Worm (Caenorhabditis elegans) whole organism, L4 larva: Measurements from ENCODE around the gene F47B10.4.
A peak's percentile ranks its signal among the peaks of the same experiment; 100 is the strongest.

ENCODE experiments used
- D1046.2 ChIP-seq: fragments of 200-800 bp; sonication (Bioruptor generic); IDR thresholded peaks from 2 replicates; pipeline ENCODE4 v1.3.6; 2022; ENCODE audit warnings: missing genetic modification characterization, missing compliant biosample characterization
- F44E2.7 ChIP-seq: fragments of 200-800 bp; sonication (Bioruptor generic); IDR thresholded peaks from 2 replicates; pipeline ENCODE4 v2.1.2; 2022; ENCODE audit warnings: missing genetic modification characterization, missing compliant biosample characterization
- F49E8.2 ChIP-seq: sonication (generic microtip); optimal IDR thresholded peaks from 2 replicates; lab custom pipeline; 2016; ENCODE audit warnings: missing compliant biosample characterization, mild to moderate bottlenecking, missing genetic modification characterization, borderline replicate concordance
- T20F7.1 ChIP-seq: fragments of 200-800 bp; sonication (Bioruptor generic); optimal IDR thresholded peaks from 2 replicates; lab custom pipeline; 2018; ENCODE audit warnings: mild to moderate bottlenecking, missing genetic modification characterization, missing compliant biosample characterization
- T26A8.4 ChIP-seq: fragments of 200-800 bp; sonication (Bioruptor generic); IDR thresholded peaks from 2 replicates; pipeline ENCODE4 v1.3.6; 2022; ENCODE audit warnings: missing genetic modification characterization, missing compliant biosample characterization
- aha-1 ChIP-seq: fragments of 150-350 bp; peaks from one replicate; lab custom pipeline; 2014; ENCODE audit warnings: missing biosample characterization, missing genetic modification characterization
- ceh-32 ChIP-seq: sonication (generic microtip); optimal IDR thresholded peaks from 2 replicates; lab custom pipeline; 2016; ENCODE audit warnings: mild to moderate bottlenecking, missing genetic modification characterization, missing compliant biosample characterization; ENCODE audit not compliant: poor library complexity
- daf-16 ChIP-seq, 3 experiments: sonication (generic microtip); optimal IDR thresholded peaks; 2 replicates each; lab custom pipeline; 2016 to 2017; ENCODE audit warnings: missing genetic modification characterization in 3 of 3, missing genetic modification reagents in 3 of 3, mild to moderate bottlenecking in 2 of 3, missing compliant biosample characterization in 2 of 3, missing biosample characterization in 1 of 3, moderate library complexity in 1 of 3
- dmd-8 ChIP-seq: fragments of 200-800 bp; sonication (Bioruptor generic); IDR thresholded peaks from 2 replicates; pipeline ENCODE4 v1.3.6; 2022; ENCODE audit warnings: missing genetic modification characterization, missing compliant biosample characterization
- egl-43 ChIP-seq: fragments of 200-800 bp; sonication (Bioruptor generic); IDR thresholded peaks from 2 replicates; pipeline ENCODE4 v1.3.6; 2022; ENCODE audit warnings: missing genetic modification reagents, missing genetic modification characterization, missing compliant biosample characterization
- hlh-11 ChIP-seq: fragments of 200-800 bp; sonication (Bioruptor generic); optimal IDR thresholded peaks from 2 replicates; lab custom pipeline; 2018; ENCODE audit warnings: mild to moderate bottlenecking, missing genetic modification characterization, missing compliant biosample characterization
- hlh-30 ChIP-seq: sonication (generic microtip); optimal IDR thresholded peaks from 2 replicates; lab custom pipeline; 2017; ENCODE audit warnings: antibody characterized with exemption, mild to moderate bottlenecking, missing genetic modification characterization, missing compliant biosample characterization; ENCODE audit not compliant: insufficient read depth
- lim-7 ChIP-seq: fragments of 200-800 bp; sonication (Bioruptor generic); IDR thresholded peaks from 2 replicates; pipeline ENCODE4 v1.3.6; 2022; ENCODE audit warnings: missing genetic modification characterization, missing compliant biosample characterization
- lin-1 ChIP-seq: fragments of 200-800 bp; sonication (Bioruptor generic); IDR thresholded peaks from 2 replicates; pipeline ENCODE4 v1.3.6; 2022; ENCODE audit warnings: missing genetic modification reagents, missing genetic modification characterization, missing compliant biosample characterization
- lin-13 ChIP-seq: fragments of 150-350 bp; optimal IDR thresholded peaks from 2 replicates; lab custom pipeline; 2014; ENCODE audit warnings: missing biosample characterization, missing genetic modification reagents, missing genetic modification characterization
- lin-39 ChIP-seq: fragments of 150-350 bp; optimal IDR thresholded peaks from 2 replicates; lab custom pipeline; 2014; ENCODE audit warnings: missing biosample characterization, missing genetic modification reagents, missing genetic modification characterization
- lir-3 ChIP-seq: sonication (generic microtip); optimal IDR thresholded peaks from 2 replicates; lab custom pipeline; 2016; ENCODE audit warnings: mild to moderate bottlenecking, missing genetic modification characterization, missing compliant biosample characterization
- madf-9 ChIP-seq: fragments of 200-800 bp; sonication (Bioruptor generic); conservative IDR thresholded peaks from 2 replicates; pipeline ENCODE4 v1.3.6; 2022; ENCODE audit warnings: missing genetic modification reagents, missing genetic modification characterization, missing compliant biosample characterization
- mes-2 ChIP-seq: sonication (generic microtip); optimal IDR thresholded peaks from 2 replicates; lab custom pipeline; 2016; ENCODE audit warnings: missing genotype, mild to moderate bottlenecking, missing genetic modification characterization, missing compliant biosample characterization; ENCODE audit not compliant: poor library complexity, severe bottlenecking
- nhr-102 ChIP-seq: sonication (generic microtip); optimal IDR thresholded peaks from 2 replicates; lab custom pipeline; 2016; ENCODE audit warnings: mild to moderate bottlenecking, missing genetic modification characterization, moderate library complexity, missing compliant biosample characterization
- nhr-11 ChIP-seq: fragments of 150-350 bp; optimal IDR thresholded peaks from 2 replicates; lab custom pipeline; 2014; ENCODE audit warnings: missing biosample characterization, missing genetic modification characterization
- nhr-6 ChIP-seq: fragments of 150-350 bp; optimal IDR thresholded peaks from 2 replicates; lab custom pipeline; 2014; ENCODE audit warnings: missing biosample characterization, missing genetic modification characterization
- pha-4 ChIP-seq, 2 experiments: fragments of 150-350 bp in 1 of 2; fragments of 200-800 bp in 1 of 2; sonication (Bioruptor generic) in 1 of 2; IDR thresholded peaks in 1 of 2; optimal IDR thresholded peaks in 1 of 2; 2 replicates each; pipeline versions ENCODE4 v1.3.6 to Lab custom; 2014 to 2022; ENCODE audit warnings: missing genetic modification characterization in 2 of 2, missing genetic modification reagents in 2 of 2, missing biosample characterization in 1 of 2, missing compliant biosample characterization in 1 of 2
- saeg-2 ChIP-seq: fragments of 200-800 bp; sonication (Bioruptor generic); IDR thresholded peaks from 2 replicates; pipeline ENCODE4 v1.3.6; 2022; ENCODE audit warnings: missing genetic modification reagents, missing genetic modification characterization, missing compliant biosample characterization
- skn-1 ChIP-seq: fragments of 150-350 bp; optimal IDR thresholded peaks from 2 replicates; lab custom pipeline; 2014; ENCODE audit warnings: missing biosample characterization, missing genetic modification characterization
- snpc-1.2 ChIP-seq: fragments of 200-800 bp; sonication (Bioruptor generic); IDR thresholded peaks from 2 replicates; pipeline ENCODE4 v1.3.6; 2022; ENCODE audit warnings: missing genetic modification reagents, missing genetic modification characterization, missing compliant biosample characterization
- spr-3 ChIP-seq: fragments of 200-800 bp; sonication (Bioruptor generic); optimal IDR thresholded peaks from 2 replicates; lab custom pipeline; 2018; ENCODE audit warnings: mild to moderate bottlenecking, missing genetic modification characterization, missing compliant biosample characterization
- tag-97 ChIP-seq: fragments of 200-800 bp; sonication (Bioruptor generic); IDR thresholded peaks from 2 replicates; pipeline ENCODE4 v1.3.6; 2022; ENCODE audit warnings: missing genetic modification characterization, missing compliant biosample characterization
- unc-39 ChIP-seq: sonication (generic microtip); optimal IDR thresholded peaks from 2 replicates; lab custom pipeline; 2017; ENCODE audit warnings: missing biosample characterization, missing genetic modification characterization
- unc-62 ChIP-seq, 3 experiments: fragments of 150-350 bp in 1 of 3; sonication (generic microtip); optimal IDR thresholded peaks in 2 of 3; peaks in 1 of 3; 1 replicate in 1 of 3; 2 replicates in 2 of 3; lab custom pipeline; 2014 to 2017; ENCODE audit warnings: missing biosample characterization in 3 of 3, missing genetic modification characterization in 3 of 3, missing genetic modification reagents in 3 of 3, missing genotype in 1 of 3
- zip-2 ChIP-seq: fragments of 150-350 bp; optimal IDR thresholded peaks from 2 replicates; lab custom pipeline; 2014; ENCODE audit warnings: missing biosample characterization, missing genetic modification characterization

The F47B10.4 gene

ce11 chrX:10853271-10853670 is 37.8 kb upstream of the F47B10.4 start:
- no peak for TF ChIP-seq T20F7.1 (GFP tag; lab: Kevin White, UChicago)
- TF ChIP-seq daf-16 (GFP tag; optimal IDR thresholded peaks at IDR 0.05; lab: Kevin White, UChicago): peak in 1 of 2 experiments; percentile 84
- TF ChIP-seq daf-16 (tag; optimal IDR thresholded peaks at IDR 0.05; lab: Kevin White, UChicago): no peak
- no peak for TF ChIP-seq lim-7 (GFP tag; lab: Robert Waterston, UW)
- no peak for TF ChIP-seq dmd-8 (GFP tag; lab: Robert Waterston, UW)
- TF ChIP-seq F49E8.2: no peak
- TF ChIP-seq nhr-11 (tag; lab: Kevin White, UChicago): peak; percentile 48

ce11 chrX:10859211-10859610 is 31.9 kb upstream of the F47B10.4 start, which contains the start of gene pgp-5:
Gene pgp-5 (minus strand): TSS chrX:10859297.
- TF ChIP-seq D1046.2 (GFP tag; lab: Robert Waterston, UW): no peak
- peak; percentile 81 for TF ChIP-seq zip-2 (tag; lab: Kevin White, UChicago)
- no peak for TF ChIP-seq ceh-32 (tag; lab: Kevin White, UChicago)
- peak in 1 of 2 experiments; percentile 95 for TF ChIP-seq unc-62 (GFP tag; optimal IDR thresholded peaks at IDR 0.05 in 1 of 2; lab: Kevin White, UChicago)
- TF ChIP-seq unc-62 (tag; optimal IDR thresholded peaks at IDR 0.05; lab: Kevin White, UChicago): no peak
- no peak for TF ChIP-seq nhr-102 (tag; lab: Kevin White, UChicago)
- no peak for TF ChIP-seq unc-39
- TF ChIP-seq hlh-30 (tag; lab: Kevin White, UChicago): no peak
- no peak for TF ChIP-seq saeg-2 (GFP tag; lab: Robert Waterston, UW)
- TF ChIP-seq skn-1 (tag; lab: Kevin White, UChicago): no peak

- TF ChIP-seq lin-13 (GFP tag; lab: Kevin White, UChicago) (no peak), aha-1 (tag; lab: Kevin White, UChicago) (peak; percentile 56), mes-2 (tag; lab: Kevin White, UChicago) (no peak), lin-39 (tag; lab: Kevin White, UChicago) (no peak), tag-97 (GFP tag; lab: Robert Waterston, UW) (0 out of 2 replicates have a peak, but pooled peaks have one; percentile 52), unc-39 (no peak), lin-1 (GFP tag; lab: Robert Waterston, UW) (no peak), pha-4 (GFP tag; IDR thresholded peaks at IDR 0.05; lab: Robert Waterston, UW) (no peak), pha-4 (tag; optimal IDR thresholded peaks at IDR 0.05; lab: Kevin White, UChicago) (no peak), T20F7.1 (GFP tag; lab: Kevin White, UChicago) (no peak), madf-9 (GFP tag; lab: Robert Waterston, UW) (no peak), nhr-6 (no peak), spr-3 (no peak), snpc-1.2 (no peak), F44E2.7 (GFP tag; lab: Robert Waterston, UW) (no peak)
These were observed 31.4 kb upstream of the F47B10.4 start for ce11 chrX:10859622-10860021.

ce11 chrX:10861673-10862072 is 29.4 kb upstream of the F47B10.4 start:
- TF ChIP-seq unc-39 (no peak), unc-62 (GFP tag; optimal IDR thresholded peaks at IDR 0.05 in 1 of 2; lab: Kevin White, UChicago) (peak in 1 of 2 experiments; percentile 98), unc-62 (tag; optimal IDR thresholded peaks at IDR 0.05; lab: Kevin White, UChicago) (no peak)

ce11 chrX:10862582-10862981 is 28.5 kb upstream of the F47B10.4 start:
- TF ChIP-seq hlh-11 (tag; lab: Kevin White, UChicago): no peak
- TF ChIP-seq lir-3: no peak
- TF ChIP-seq unc-62 (GFP tag; optimal IDR thresholded peaks at IDR 0.05 in 1 of 2; lab: Kevin White, UChicago): peak in 1 of 2 experiments; percentile 81
- no peak for TF ChIP-seq unc-62 (tag; optimal IDR thresholded peaks at IDR 0.05; lab: Kevin White, UChicago)
- no peak for TF ChIP-seq T26A8.4
- TF ChIP-seq egl-43 (GFP tag; lab: Robert Waterston, UW): no peak
- peak; percentile 96 for TF ChIP-seq aha-1 (tag; lab: Kevin White, UChicago)
